Fruit fly (Drosophila melanogaster) whole organism, wandering third instar larva: ENCODE results near the gene spel1.
A peak's percentile ranks its signal among the peaks of the same experiment; 100 is the strongest.

ENCODE experiments used
- Abd-B ChIP-seq: fragments of >200 bp; optimal IDR thresholded peaks from 2 replicates; lab custom pipeline; 2017; ENCODE audit warnings: missing biosample characterization, missing genetic modification characterization
- CG9705 ChIP-seq: fragments of 200-800 bp; sonication (Bioruptor generic); optimal IDR thresholded peaks from 2 replicates; lab custom pipeline; 2018; ENCODE audit warnings: missing biosample characterization, mild to moderate bottlenecking, missing genetic modification characterization
- CrebA ChIP-seq: fragments of 200-800 bp; sonication (Bioruptor generic); optimal IDR thresholded peaks from 2 replicates; lab custom pipeline; 2016; ENCODE audit warnings: missing biosample characterization, mild to moderate bottlenecking, missing genetic modification characterization, borderline replicate concordance
- Dif ChIP-seq: fragments of 200-275, 200-300 bp; sonication (Bioruptor generic); optimal IDR thresholded peaks from 2 replicates; lab custom pipeline; 2018; ENCODE audit warnings: missing biosample characterization, missing genetic modification characterization; ENCODE audit not compliant: partially characterized antibody
- GATAd ChIP-seq: sonication (Bioruptor generic); optimal IDR thresholded peaks from 2 replicates; lab custom pipeline; 2016; ENCODE audit warnings: missing biosample characterization, missing genetic modification characterization
- HLH106 ChIP-seq: fragments of 200-800 bp; optimal IDR thresholded peaks from 3 replicates; lab custom pipeline; 2019; ENCODE audit warnings: missing biosample characterization, mild to moderate bottlenecking, missing genetic modification characterization, moderate library complexity
- Hr78 ChIP-seq: fragments of >200 bp; optimal IDR thresholded peaks from 2 replicates; lab custom pipeline; 2017; ENCODE audit warnings: missing biosample characterization, missing genetic modification characterization
- Hr83 ChIP-seq: fragments of 200-300 bp; sonication (Bioruptor generic); optimal IDR thresholded peaks from 2 replicates; lab custom pipeline; 2016; ENCODE audit warnings: missing biosample characterization, mild to moderate bottlenecking, missing genetic modification characterization, moderate library complexity; ENCODE audit not compliant: poor library complexity, severe bottlenecking
- Jra ChIP-seq: sonication (Bioruptor generic); optimal IDR thresholded peaks from 2 replicates; lab custom pipeline; 2016; ENCODE audit warnings: missing biosample characterization, missing genetic modification characterization
- Mio ChIP-seq: sonication (Bioruptor generic); optimal IDR thresholded peaks from 2 replicates; lab custom pipeline; 2016; ENCODE audit warnings: missing biosample characterization, missing genetic modification characterization
- Myc ChIP-seq: fragments of >200 bp; optimal IDR thresholded peaks from 2 replicates; lab custom pipeline; 2017
- OdsH ChIP-seq: fragments of 200-800 bp; sonication (Bioruptor generic); optimal IDR thresholded peaks from 2 replicates; lab custom pipeline; 2016; ENCODE audit warnings: missing biosample characterization, mild to moderate bottlenecking, missing genetic modification characterization
- Rel ChIP-seq, 2 experiments: fragments of 200-800 bp; sonication (Bioruptor generic) in 1 of 2; optimal IDR thresholded peaks; 2 replicates in 1 of 2; 3 replicates in 1 of 2; lab custom pipeline; 2016 to 2019; ENCODE audit warnings: mild to moderate bottlenecking in 2 of 2, missing biosample characterization in 2 of 2, missing genetic modification characterization in 2 of 2, moderate library complexity in 1 of 2
- Sp1 ChIP-seq: fragments of 200-800 bp; sonication (Bioruptor generic); optimal IDR thresholded peaks from 3 replicates; lab custom pipeline; 2019; ENCODE audit warnings: missing biosample characterization, mild to moderate bottlenecking, missing genetic modification characterization, moderate library complexity
- Vsx2 ChIP-seq: fragments of 200-300, 225-300 bp; sonication (Bioruptor generic); optimal IDR thresholded peaks from 2 replicates; lab custom pipeline; 2018; ENCODE audit warnings: missing biosample characterization, missing genetic modification characterization; ENCODE audit not compliant: partially characterized antibody
- brk ChIP-seq: fragments of 200-800 bp; sonication (Bioruptor generic); optimal IDR thresholded peaks from 2 replicates; lab custom pipeline; 2016; ENCODE audit warnings: missing biosample characterization, mild to moderate bottlenecking, missing genetic modification characterization
- dl ChIP-seq, 2 experiments: fragments of 175-275, 200-275 bp in 1 of 2; fragments of 200-275 bp in 1 of 2; sonication (Bioruptor generic); optimal IDR thresholded peaks; lab custom pipeline; 2018; ENCODE audit warnings: mild to moderate bottlenecking in 2 of 2, missing biosample characterization in 2 of 2, missing genetic modification characterization in 2 of 2, moderate library complexity in 2 of 2; ENCODE audit not compliant: partially characterized antibody in 2 of 2, insufficient read depth in 1 of 2
- ey ChIP-seq: fragments of 200-800 bp; sonication (Bioruptor generic); optimal IDR thresholded peaks from 2 replicates; lab custom pipeline; 2016; ENCODE audit warnings: missing biosample characterization, missing genetic modification characterization
- foxo ChIP-seq, 2 experiments: fragments of 200-800 bp; sonication (Bioruptor generic); optimal IDR thresholded peaks; 2 replicates in 1 of 2; 3 replicates in 1 of 2; lab custom pipeline; 2016 to 2017; ENCODE audit warnings: missing biosample characterization in 2 of 2, missing genetic modification characterization in 2 of 2
- h ChIP-seq: fragments of 200-800 bp; sonication (Bioruptor generic); optimal IDR thresholded peaks from 3 replicates; lab custom pipeline; 2016; ENCODE audit warnings: missing biosample characterization, mild to moderate bottlenecking, missing genetic modification characterization
- lola ChIP-seq: fragments of >200 bp; optimal IDR thresholded peaks from 2 replicates; lab custom pipeline; 2017; ENCODE audit warnings: missing biosample characterization, missing genetic modification characterization
- psq ChIP-seq: fragments of 200-800 bp; sonication (Bioruptor generic); optimal IDR thresholded peaks from 3 replicates; lab custom pipeline; 2017; ENCODE audit warnings: missing biosample characterization, mild to moderate bottlenecking, missing genetic modification characterization, moderate library complexity
- rgr ChIP-seq: fragments of 200-800 bp; sonication (Bioruptor generic); optimal IDR thresholded peaks from 3 replicates; lab custom pipeline; 2016; ENCODE audit warnings: missing biosample characterization, mild to moderate bottlenecking, missing genetic modification characterization

spel1 gene

DNA sequence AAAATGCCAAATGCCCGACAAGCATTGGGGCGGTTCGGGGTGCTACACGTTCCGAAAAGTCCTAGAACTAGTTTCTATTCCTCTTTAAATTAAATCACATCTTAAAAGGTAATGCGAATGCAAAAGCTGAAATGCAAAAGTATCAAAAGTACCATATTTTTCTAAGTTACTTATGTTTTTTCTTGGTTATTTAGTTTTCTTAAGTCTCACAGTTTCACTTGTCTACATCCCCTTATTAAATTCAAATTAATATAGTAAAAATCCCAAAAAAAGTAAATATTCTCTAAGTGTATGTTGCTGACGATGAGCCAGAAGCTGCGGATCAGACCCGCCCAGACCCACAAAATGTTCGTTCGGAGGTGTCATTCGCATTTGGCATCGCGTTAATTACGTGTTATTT, 38.8 kb downstream of the spel1 start (continued):
- TF ChIP-seq Mio (GFP tag; lab: Kevin White, UChicago): no peak

DNA sequence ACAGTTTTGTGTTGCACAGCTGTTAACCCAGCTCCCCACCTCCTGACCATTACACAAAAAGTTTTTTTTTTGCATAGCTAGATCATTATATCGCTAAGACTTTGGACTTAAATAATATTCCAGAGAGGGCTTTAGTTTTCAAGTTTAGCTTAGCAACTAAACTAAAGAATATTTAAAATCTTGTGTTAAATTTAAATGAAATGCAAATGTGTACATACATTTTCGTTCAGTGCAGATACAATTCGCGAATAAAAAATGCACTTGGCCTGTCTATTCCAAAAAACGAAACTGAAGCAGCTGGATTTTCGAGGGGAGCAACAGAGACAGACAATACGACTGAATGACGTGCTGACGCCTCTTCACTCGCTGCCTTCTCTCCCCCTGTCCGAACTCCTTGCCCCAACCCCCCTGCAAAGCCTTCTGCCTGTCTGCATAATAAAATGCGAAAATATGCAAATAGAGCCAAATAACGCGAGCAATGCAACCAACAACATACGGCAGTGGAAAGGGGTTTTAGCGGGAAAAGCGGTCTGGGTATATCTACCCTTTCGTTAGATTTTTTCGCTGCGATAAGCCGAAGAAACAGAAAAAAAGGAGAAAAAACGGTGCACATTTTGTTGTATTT, 39.9 kb downstream of the spel1 start:
- TF ChIP-seq Hr78 (GFP tag; lab: Kevin White, UChicago) (no peak), foxo (GFP tag; optimal IDR thresholded peaks at IDR 0.05; lab: Kevin White, UChicago) (peak in 1 of 2 experiments; percentile 3), psq (GFP tag; lab: Kevin White, UChicago) (no peak), h (GFP tag; lab: Kevin White, UChicago) (peak; percentile 20), Rel (GFP tag; optimal IDR thresholded peaks at IDR 0.05; lab: Kevin White, UChicago) (no peak), Rel (tag; optimal IDR thresholded peaks at IDR 0.05; lab: Kevin White, UChicago) (no peak), Abd-B (GFP tag; lab: Kevin White, UChicago) (no peak), ey (GFP tag; lab: Kevin White, UChicago) (no peak)

DNA sequence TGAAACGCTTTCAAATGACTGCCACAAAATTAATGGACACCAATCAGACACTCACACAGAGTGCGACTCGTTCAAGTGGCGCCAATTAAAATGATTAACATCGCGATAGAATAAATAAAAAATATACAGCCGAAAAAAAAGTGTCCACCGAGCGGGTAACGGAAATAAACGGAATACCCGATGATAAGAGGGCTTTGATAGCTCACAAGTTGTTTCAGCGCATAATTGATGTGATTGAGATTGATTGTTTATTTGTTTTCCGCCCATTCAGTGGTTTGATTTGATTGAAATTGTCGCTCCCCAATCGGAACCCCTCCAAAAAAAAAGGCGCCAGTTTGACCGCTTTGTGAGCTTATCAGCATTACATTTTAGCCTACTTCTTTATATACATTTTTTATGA, 41.7 kb downstream of the spel1 start:
- no peak for TF ChIP-seq Rel (GFP tag; optimal IDR thresholded peaks at IDR 0.05; lab: Kevin White, UChicago)
- TF ChIP-seq Rel (tag; optimal IDR thresholded peaks at IDR 0.05; lab: Kevin White, UChicago): peak; percentile 18
- TF ChIP-seq psq (GFP tag; lab: Kevin White, UChicago): no peak
- TF ChIP-seq, all 38 proteins: peak for 1

DNA sequence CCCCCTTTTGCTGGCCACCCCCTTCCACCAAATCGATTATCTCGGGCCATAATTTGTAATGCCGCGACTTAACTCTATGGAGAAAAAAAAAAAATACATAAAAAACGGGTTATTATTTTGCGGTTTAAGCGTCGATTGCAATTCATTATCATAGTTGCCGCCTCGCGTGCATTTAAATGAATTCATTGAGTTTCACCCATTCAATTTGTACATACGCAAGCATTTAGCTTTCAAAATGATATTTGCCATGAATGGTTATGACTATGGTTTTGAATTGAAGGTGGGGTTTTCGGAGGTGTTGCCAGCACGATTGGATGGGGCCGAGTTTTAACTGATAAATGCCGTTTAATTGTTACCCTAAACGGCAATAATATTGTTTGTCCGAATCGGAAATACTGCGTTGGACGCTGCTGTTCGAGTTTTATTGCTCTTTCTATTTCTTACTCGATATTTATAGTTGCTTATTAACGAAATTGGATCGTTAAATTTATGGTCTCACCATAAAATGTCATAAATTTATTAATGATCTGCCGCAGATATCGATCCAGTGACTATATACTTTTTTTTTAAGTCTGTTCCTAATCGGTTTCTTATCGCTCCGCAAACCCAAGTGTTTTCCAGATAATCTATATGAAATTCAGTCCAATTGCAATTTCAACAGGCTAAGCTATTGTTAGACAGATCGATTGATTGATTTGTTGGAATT, 43.0 kb downstream of the spel1 start:
- TF ChIP-seq rgr (GFP tag; lab: Kevin White, UChicago): no peak
- TF ChIP-seq Vsx2 (GFP tag; lab: Kevin White, UChicago): no peak
- TF ChIP-seq h (GFP tag; lab: Kevin White, UChicago): peak; percentile 3
- TF ChIP-seq foxo (GFP tag; optimal IDR thresholded peaks at IDR 0.05; lab: Kevin White, UChicago): peak in 1 of 2 experiments; percentile 18
- peak; percentile 60 for TF ChIP-seq CrebA (GFP tag; lab: Kevin White, UChicago)
- peak; percentile 13 for TF ChIP-seq Sp1 (GFP tag; lab: Kevin White, UChicago)
- TF ChIP-seq, all 38 proteins: peak for 4

DNA sequence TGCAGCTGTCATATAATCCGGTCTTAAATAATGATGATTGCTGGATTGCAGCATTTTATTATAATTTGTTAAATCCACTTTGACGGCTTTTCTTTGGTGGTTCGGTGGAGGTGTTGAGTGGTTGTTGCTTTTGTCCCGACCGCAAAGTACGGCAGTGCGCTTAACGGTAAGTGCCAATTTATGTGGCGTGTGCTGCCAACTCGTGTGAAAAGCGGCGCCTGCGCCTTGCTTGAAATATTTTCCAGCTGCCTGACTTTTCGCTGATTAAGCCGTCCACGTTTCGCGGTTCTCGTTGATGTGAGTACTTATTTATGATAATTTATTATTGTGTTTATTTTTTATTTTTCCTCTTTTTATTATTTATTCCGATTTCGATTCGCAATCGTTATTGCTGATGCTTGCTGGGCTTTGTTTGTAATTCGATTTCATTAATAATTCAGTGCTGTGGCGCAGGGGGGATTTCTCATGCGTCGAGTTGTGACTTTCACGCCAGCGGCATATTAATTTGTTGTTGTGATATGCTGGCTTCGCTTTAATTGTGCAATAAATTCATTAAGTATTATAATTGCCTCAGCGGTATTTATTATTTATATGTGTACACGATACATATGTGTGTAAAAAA, 46.6 kb downstream of the spel1 start:
- TF ChIP-seq Rel (GFP tag; optimal IDR thresholded peaks at IDR 0.05; lab: Kevin White, UChicago) (no peak), Rel (tag; optimal IDR thresholded peaks at IDR 0.05; lab: Kevin White, UChicago) (peak; percentile 72), dl (GFP tag; optimal IDR thresholded peaks at IDR 0.05; lab: Kevin White, UChicago; ENCODE audit: insufficient read depth in 1 of 2, partially characterized antibody in 2 of 2) (no peak)
- TF ChIP-seq, all 38 proteins: peak for 1

DNA sequence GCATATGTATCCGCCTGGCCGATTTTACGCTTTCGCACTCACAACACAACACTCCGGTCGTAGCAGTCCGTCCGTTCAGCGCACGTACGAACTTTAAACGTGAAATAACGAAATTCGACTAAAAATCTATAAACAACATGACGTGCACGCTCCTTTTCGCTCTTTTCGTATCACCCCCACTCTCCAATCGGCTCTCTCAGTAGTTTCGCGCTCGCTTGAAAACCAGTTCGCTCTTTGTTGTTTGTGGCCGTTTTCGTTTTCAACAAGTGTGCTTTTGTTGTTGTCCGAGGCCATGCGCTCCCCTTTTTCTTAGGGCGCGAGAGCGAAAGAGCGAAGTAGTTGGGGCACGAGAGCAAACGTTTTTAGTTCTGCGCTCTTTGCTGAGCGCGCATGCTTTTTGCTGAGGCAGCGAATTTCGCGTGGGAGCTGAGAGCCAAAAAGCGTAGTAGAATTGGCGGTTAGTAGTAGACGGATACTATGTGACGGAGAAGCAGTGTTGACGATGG, 47.6 kb downstream of the spel1 start, which contains the start of gene elB:
Gene elB, minus strand, starts transcription at position 122 of the 506 bp plus-strand sequence.
- TF ChIP-seq OdsH (GFP tag; lab: Kevin White, UChicago): peak; percentile 26
- TF ChIP-seq Jra (GFP tag; lab: Kevin White, UChicago): peak; percentile 8
- peak; percentile 33 for TF ChIP-seq Rel (GFP tag; optimal IDR thresholded peaks at IDR 0.05; lab: Kevin White, UChicago)
- TF ChIP-seq Rel (tag; optimal IDR thresholded peaks at IDR 0.05; lab: Kevin White, UChicago): no peak
- TF ChIP-seq Myc (lab: Kevin White, UChicago): no peak
- peak; percentile 91 to 96 for TF ChIP-seq dl (GFP tag; optimal IDR thresholded peaks at IDR 0.05; lab: Kevin White, UChicago; ENCODE audit: insufficient read depth in 1 of 2, partially characterized antibody in 2 of 2)
- TF ChIP-seq lola (GFP tag; lab: Kevin White, UChicago): no peak
- no peak for TF ChIP-seq HLH106 (tag; lab: Kevin White, UChicago)
- no peak for TF ChIP-seq GATAd (GFP tag; lab: Kevin White, UChicago)
- TF ChIP-seq CG9705 (GFP tag; lab: Kevin White, UChicago): no peak
- peak; percentile 74 for TF ChIP-seq brk (GFP tag; lab: Kevin White, UChicago)
- TF ChIP-seq Hr83 (GFP tag; lab: Kevin White, UChicago): no peak
- no peak for TF ChIP-seq psq (GFP tag; lab: Kevin White, UChicago)
- peak; percentile 94 for TF ChIP-seq Dif (GFP tag; lab: Kevin White, UChicago)
- TF ChIP-seq h (GFP tag; lab: Kevin White, UChicago): peak; percentile 25
- TF ChIP-seq CrebA (GFP tag; lab: Kevin White, UChicago): peak; percentile 60
- peak; percentile 92 for TF ChIP-seq Vsx2 (GFP tag; lab: Kevin White, UChicago)
